Fruit fly (Drosophila melanogaster) Kc167 (cell line): ENCODE data around the gene CG33172.

Experiments
- insv ChIP-seq: fragments of >200 bp; optimal IDR thresholded peaks from 3 replicates; lab custom pipeline; 2018; ENCODE audit warnings: missing external identifiers
- psq ChIP-seq: fragments of >200 bp; optimal IDR thresholded peaks from 2 replicates; lab custom pipeline; 2017; ENCODE audit warnings: missing external identifiers

dm6 chrX:15818608-15819184 is 49.2 kb downstream of the CG33172 start:
- no peak for TF ChIP-seq insv (lab: Kevin White, UChicago)
- TF ChIP-seq psq: no peak
